Fruit fly (Drosophila melanogaster): ENCODE measurements around the gene CG33688.
A peak's percentile ranks its signal among the peaks of the same experiment; 100 is the strongest.

Gene CG33688

dm6 chr3L:16164150-16165039 is 34.6 kb upstream of the CG33688 start, which contains the start of gene CG5151 (continued):
- TF ChIP-seq CG9215 (GFP tag; IDR thresholded peaks at IDR 0.05): no peak
- TF ChIP-seq CG3163 (GFP tag; optimal IDR thresholded peaks at IDR 0.05): peak; percentile 98
- TF ChIP-seq Awh (GFP tag; IDR thresholded peaks at IDR 0.05): no peak
- no peak for TF ChIP-seq tx (GFP tag; optimal IDR thresholded peaks at IDR 0.05)
- TF ChIP-seq CG1529 (GFP tag; optimal IDR thresholded peaks at IDR 0.05): no peak
- TF ChIP-seq odd (GFP tag; optimal IDR thresholded peaks at IDR 0.05): peak; percentile 18
- TF ChIP-seq CG10267 (tag; optimal IDR thresholded peaks at IDR 0.05): no peak
- TF ChIP-seq repo (GFP tag; optimal IDR thresholded peaks at IDR 0.05): no peak
- peak; percentile 75 for TF ChIP-seq CG34376 (GFP tag; optimal IDR thresholded peaks at IDR 0.05)
- TF ChIP-seq fd64A (GFP tag; optimal IDR thresholded peaks at IDR 0.05): no peak
- no peak for TF ChIP-seq ATbp (GFP tag; optimal IDR thresholded peaks at IDR 0.05)
- peak; percentile 14 for TF ChIP-seq B-H2 (GFP tag; optimal IDR thresholded peaks at IDR 0.05)
- no peak for TF ChIP-seq Rx (GFP tag; IDR thresholded peaks at IDR 0.05)
- TF ChIP-seq Vsx1 (GFP tag; optimal IDR thresholded peaks at IDR 0.05): no peak
- peak; percentile 87 for TF ChIP-seq CG6791 (GFP tag; IDR thresholded peaks at IDR 0.05; ENCODE audit: partially characterized antibody)
- TF ChIP-seq CG13123 (GFP tag; optimal IDR thresholded peaks at IDR 0.05): no peak
- TF ChIP-seq Doc3 (GFP tag; IDR thresholded peaks at IDR 0.05; ENCODE audit: partially characterized antibody): peak; percentile 44; the same call in 1 of the 3 replicates
- no peak for TF ChIP-seq trh (GFP tag; optimal IDR thresholded peaks at IDR 0.05)
- TF ChIP-seq CG6765 (GFP tag; optimal IDR thresholded peaks at IDR 0.05): peak; percentile 62
- TF ChIP-seq lmd (GFP tag; IDR thresholded peaks at IDR 0.05): no peak
- no peak for TF ChIP-seq p53 (GFP tag; optimal IDR thresholded peaks at IDR 0.05)
- TF ChIP-seq CG2202 (tag; optimal IDR thresholded peaks at IDR 0.05): no peak
- TF ChIP-seq gcm (GFP tag; optimal IDR thresholded peaks at IDR 0.05): peak; percentile 0
- TF ChIP-seq Hr39 (optimal IDR thresholded peaks at IDR 0.05): no peak
- no peak for TF ChIP-seq CG7357 (GFP tag; IDR thresholded peaks at IDR 0.05)
- peak; percentile 33; the same call in 1 of the 2 replicates for TF ChIP-seq wdn (GFP tag; IDR thresholded peaks at IDR 0.05)
- TF ChIP-seq Hmr (GFP tag; optimal IDR thresholded peaks at IDR 0.05): peak; percentile 17
- no peak for TF ChIP-seq E2f1 (GFP tag; IDR thresholded peaks at IDR 0.05)
- no peak for TF ChIP-seq CG15514 (GFP tag; optimal IDR thresholded peaks at IDR 0.05)
- no peak for TF ChIP-seq ken (GFP tag; IDR thresholded peaks at IDR 0.05)
- TF ChIP-seq CG12236 (GFP tag; optimal IDR thresholded peaks at IDR 0.05): no peak
- TF ChIP-seq CG1602 (GFP tag; optimal IDR thresholded peaks at IDR 0.05): no peak
- TF ChIP-seq CG11093 (GFP tag; IDR thresholded peaks at IDR 0.05): no peak
- TF ChIP-seq pan (optimal IDR thresholded peaks at IDR 0.05): no peak
- TF ChIP-seq pan (GFP tag; optimal IDR thresholded peaks at IDR 0.05 in 1 of 2, IDR thresholded peaks at IDR 0.05 in 1 of 2): peak in 1 of 2 experiments; percentile 45
- TF ChIP-seq dmrt11E (tag; optimal IDR thresholded peaks at IDR 0.05): no peak
- no peak for TF ChIP-seq Hmx (GFP tag; optimal IDR thresholded peaks at IDR 0.05)
- TF ChIP-seq vnd (GFP tag; IDR thresholded peaks at IDR 0.05; ENCODE audit: partially characterized antibody): peak; percentile 75
- no peak for TF ChIP-seq CG14965 (GFP tag; optimal IDR thresholded peaks at IDR 0.05; ENCODE audit: borderline replicate concordance)
- TF ChIP-seq zf30C (GFP tag; optimal IDR thresholded peaks at IDR 0.05): no peak
- peak; percentile 64 for TF ChIP-seq CG16813 (GFP tag; IDR thresholded peaks at IDR 0.05; ENCODE audit: partially characterized antibody)
- TF ChIP-seq dan (GFP tag; IDR thresholded peaks at IDR 0.05): no peak
- TF ChIP-seq gce (GFP tag; IDR thresholded peaks at IDR 0.05): no peak
- TF ChIP-seq Ets65A (GFP tag): no peak
- peak; percentile 28; the same call in 1 of the 3 replicates for TF ChIP-seq Dbx (GFP tag; IDR thresholded peaks at IDR 0.05)
- TF ChIP-seq CG17359 (tag; optimal IDR thresholded peaks at IDR 0.05): no peak
- TF ChIP-seq gt (GFP tag; IDR thresholded peaks at IDR 0.05): no peak
- no peak for TF ChIP-seq tll (GFP tag; optimal IDR thresholded peaks at IDR 0.05)
- no peak for TF ChIP-seq CG13894 (tag; optimal IDR thresholded peaks at IDR 0.05)

Measured in whole organism, embryonic.